Worm (Caenorhabditis elegans) whole organism, L1 larva: ENCODE data around the gene col-94.

ENCODE experiments used
- C16A3.4 ChIP-seq: fragments of 150-350 bp; optimal IDR thresholded peaks from 2 replicates; lab custom pipeline; 2014; ENCODE audit warnings: missing biosample characterization, missing genetic modification characterization
- efl-1 ChIP-seq, 4 experiments: fragments of 150-350 bp; optimal IDR thresholded peaks in 3 of 4; peaks in 1 of 4; 1 replicate in 1 of 4; 2 replicates in 3 of 4; lab custom pipeline; 2014; ENCODE audit warnings: missing biosample characterization in 2 of 4, missing genetic modification characterization in 2 of 4, missing genetic modification reagents in 2 of 4
- efl-3 ChIP-seq: fragments of 200-800 bp; sonication (Bioruptor generic); optimal IDR thresholded peaks from 2 replicates; lab custom pipeline; 2018; ENCODE audit warnings: mild to moderate bottlenecking, missing genetic modification characterization, missing compliant biosample characterization
- jun-1 ChIP-seq: fragments of 150-350 bp; optimal IDR thresholded peaks from 2 replicates; lab custom pipeline; 2014; ENCODE audit warnings: missing biosample characterization, missing genetic modification reagents, missing genetic modification characterization
- lsy-2 ChIP-seq, 2 experiments: fragments of 150-350 bp; optimal IDR thresholded peaks; 2 replicates each; lab custom pipeline; 2014; ENCODE audit warnings: missing biosample characterization in 2 of 2, missing genetic modification characterization in 2 of 2
- nhr-76 ChIP-seq: sonication (generic microtip); optimal IDR thresholded peaks from 2 replicates; lab custom pipeline; 2017; ENCODE audit warnings: missing biosample characterization, missing genetic modification characterization
- nhr-77 ChIP-seq: fragments of 150-350 bp; optimal IDR thresholded peaks from 2 replicates; lab custom pipeline; 2014; ENCODE audit warnings: missing biosample characterization, missing genetic modification characterization
- unc-62 ChIP-seq: fragments of 150-350 bp; optimal IDR thresholded peaks from 2 replicates; lab custom pipeline; 2014; ENCODE audit warnings: missing biosample characterization, missing genetic modification reagents, missing genetic modification characterization
- ztf-11 ChIP-seq, 2 experiments: sonication (generic microtip); optimal IDR thresholded peaks; 2 replicates each; lab custom pipeline; 2016 to 2017; ENCODE audit warnings: missing genetic modification characterization in 2 of 2, missing biosample characterization in 1 of 2, missing compliant biosample characterization in 1 of 2

DNA sequence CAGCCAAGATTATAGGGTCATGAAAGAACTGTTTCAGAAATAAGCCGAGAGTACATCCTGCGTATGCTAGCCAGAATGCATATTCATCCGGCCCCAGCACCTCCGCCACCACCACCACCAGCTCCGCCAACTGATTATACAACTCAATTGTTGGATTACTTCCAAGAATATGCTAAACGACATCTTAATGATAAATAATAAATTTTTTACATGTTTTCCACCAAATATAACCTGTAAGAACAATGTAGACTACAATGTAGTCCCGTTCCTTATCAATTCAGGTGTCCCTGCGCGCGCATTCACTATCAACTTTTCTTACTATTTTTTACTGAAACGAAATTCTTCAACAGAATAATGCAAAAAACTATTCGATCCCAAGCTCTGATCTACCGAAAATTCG lies 45.2 kb upstream of the col-94 start, which contains the start of gene Y48A6B.9:
- no peak for TF ChIP-seq unc-62 (GFP tag; lab: Kevin White, UChicago)
- no peak for TF ChIP-seq ztf-11 (tag; optimal IDR thresholded peaks at IDR 0.05; lab: Kevin White, UChicago)
- TF ChIP-seq nhr-77 (tag; lab: Kevin White, UChicago), result no peak
- no peak for TF ChIP-seq nhr-76 (tag; lab: Kevin White, UChicago)
- TF ChIP-seq C16A3.4, result no peak
- no peak for TF ChIP-seq lsy-2 (tag; optimal IDR thresholded peaks at IDR 0.05; lab: Kevin White, UChicago)
- no peak for TF ChIP-seq efl-3 (GFP tag; lab: Kevin White, UChicago)
- no peak for TF ChIP-seq efl-1 (optimal IDR thresholded peaks at IDR 0.05; lab: Kevin White, UChicago)
- peak in 1 of 2 experiments; percentile 24 for TF ChIP-seq efl-1 (GFP tag; optimal IDR thresholded peaks at IDR 0.05 in 1 of 2; lab: Kevin White, UChicago)
- TF ChIP-seq jun-1 (tag; lab: Kevin White, UChicago), result no peak
